Worm (Caenorhabditis elegans) whole organism, early embryonic: Measurements from ENCODE around the gene T24H10.4.

ENCODE experiments used
- F13C5.2 ChIP-seq: sonication (generic microtip); optimal IDR thresholded peaks from 2 replicates; lab custom pipeline; 2017; ENCODE audit warnings: mild to moderate bottlenecking, missing genetic modification characterization, inconsistent platforms, missing compliant biosample characterization
- aly-1 ChIP-seq: sonication (generic microtip); optimal IDR thresholded peaks from 2 replicates; lab custom pipeline; 2016; ENCODE audit warnings: missing genetic modification characterization, missing compliant biosample characterization
- hmbx-1 ChIP-seq: sonication (generic microtip); optimal IDR thresholded peaks from 2 replicates; lab custom pipeline; 2016; ENCODE audit warnings: mild to moderate bottlenecking, missing genetic modification characterization, missing compliant biosample characterization
- scrt-1 ChIP-seq: fragments of 200-800 bp; sonication (Bioruptor generic); IDR thresholded peaks from 2 replicates; pipeline ENCODE4 v1.3.6; 2022; ENCODE audit warnings: missing genetic modification characterization, missing compliant biosample characterization
- sea-1 ChIP-seq: fragments of 200-800 bp; sonication (Bioruptor generic); conservative IDR thresholded peaks from 2 replicates; pipeline ENCODE4 v1.3.6; 2022; ENCODE audit warnings: missing genetic modification characterization, missing compliant biosample characterization

DNA sequence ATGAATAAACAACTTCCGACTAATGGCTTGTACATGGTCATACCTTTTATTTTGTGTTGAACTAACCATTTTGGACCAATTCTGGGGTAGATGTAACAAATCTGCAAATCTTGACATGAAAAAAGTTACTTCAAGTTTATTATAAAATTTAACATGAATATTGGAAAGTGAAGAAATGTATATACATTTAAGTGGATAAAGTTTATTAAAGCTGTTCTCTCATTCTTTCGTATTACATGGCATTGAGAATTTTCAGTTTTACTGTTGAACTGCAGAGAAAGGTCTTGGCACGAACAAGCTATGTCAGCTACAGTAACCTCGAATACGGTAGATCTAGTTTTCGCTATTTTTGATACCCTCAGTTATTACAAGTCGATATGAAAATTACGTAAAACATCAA is 15.8 kb upstream of the T24H10.4 start, which contains the start of gene C07H4.1:
- TF ChIP-seq hmbx-1 (tag; lab: Kevin White, UChicago), result no peak
- no peak for TF ChIP-seq aly-1 (tag; lab: Kevin White, UChicago)
- no peak for TF ChIP-seq scrt-1 (GFP tag; lab: Robert Waterston, UW)
- no peak for TF ChIP-seq sea-1 (GFP tag; lab: Robert Waterston, UW)
- TF ChIP-seq F13C5.2 (tag; lab: Kevin White, UChicago), result no peak
